Worm (Caenorhabditis elegans) whole organism, L4/young adult: ENCODE results near the gene cpg-8.

Experiments
- W03F9.2 ChIP-seq: fragments of 150-350 bp; optimal IDR thresholded peaks from 2 replicates; lab custom pipeline; 2014; ENCODE audit warnings: missing biosample characterization, missing genetic modification characterization
- dao-5 ChIP-seq: sonication (generic microtip); optimal IDR thresholded peaks from 2 replicates; lab custom pipeline; 2016; ENCODE audit warnings: missing genotype, missing genetic modification characterization, moderate library complexity, missing compliant biosample characterization
- him-1 ChIP-seq: sonication (generic microtip); optimal IDR thresholded peaks from 2 replicates; lab custom pipeline; 2016; ENCODE audit warnings: missing genotype, missing genetic modification reagents, missing genetic modification characterization, missing compliant biosample characterization

cpg-8 gene

DNA sequence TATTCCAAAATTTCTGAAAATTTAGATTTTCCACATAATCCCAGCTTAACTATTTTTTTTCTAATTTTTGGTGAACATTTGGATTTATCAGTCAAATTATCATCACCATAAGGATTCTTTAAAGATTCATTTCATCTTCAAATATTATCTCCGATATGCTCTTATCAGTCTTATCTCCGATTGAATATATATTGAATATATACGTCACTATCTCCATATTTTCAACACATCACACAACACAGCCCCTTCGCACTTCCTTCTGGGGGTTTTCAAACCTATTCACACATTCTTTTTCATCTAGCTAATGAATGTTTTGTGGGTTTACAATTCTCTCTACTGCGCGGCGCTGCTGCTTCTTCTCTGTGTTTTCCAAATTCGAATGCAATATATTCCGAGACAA is 6.4 kb upstream of the cpg-8 start:
- no peak for TF ChIP-seq him-1 (tag; lab: Kevin White, UChicago)
- no peak for TF ChIP-seq dao-5 (tag; lab: Kevin White, UChicago)

DNA sequence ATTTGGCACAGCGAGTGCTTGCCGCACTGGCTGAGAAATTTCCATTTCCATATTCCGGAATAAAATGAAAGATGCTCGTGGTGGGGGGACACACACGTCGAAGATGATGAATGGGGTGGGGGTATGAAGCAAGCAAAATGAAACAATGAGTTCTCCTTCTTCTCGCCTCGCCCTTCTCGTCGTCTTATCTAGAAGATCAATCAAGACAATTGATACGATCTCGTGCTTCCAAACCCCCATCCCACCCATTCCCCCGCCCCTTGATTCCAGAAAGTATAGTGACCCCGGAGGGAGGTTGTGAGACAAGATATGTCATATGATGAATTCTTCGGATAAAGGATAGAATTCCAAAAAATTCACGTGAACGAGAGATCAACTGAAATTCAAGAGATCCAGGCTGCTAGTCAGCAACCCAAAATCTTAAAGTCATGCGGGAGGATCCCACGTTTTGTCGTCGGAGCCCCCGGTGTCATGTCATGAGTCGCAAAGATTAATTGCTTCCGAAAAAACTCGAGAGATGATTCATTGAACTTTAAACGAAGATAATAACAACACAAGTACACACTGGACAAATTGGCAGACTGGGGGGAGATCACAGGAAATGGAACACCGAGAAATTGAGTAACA is 2.3 kb upstream of the cpg-8 start:
- no peak for TF ChIP-seq dao-5 (tag; lab: Kevin White, UChicago)

DNA sequence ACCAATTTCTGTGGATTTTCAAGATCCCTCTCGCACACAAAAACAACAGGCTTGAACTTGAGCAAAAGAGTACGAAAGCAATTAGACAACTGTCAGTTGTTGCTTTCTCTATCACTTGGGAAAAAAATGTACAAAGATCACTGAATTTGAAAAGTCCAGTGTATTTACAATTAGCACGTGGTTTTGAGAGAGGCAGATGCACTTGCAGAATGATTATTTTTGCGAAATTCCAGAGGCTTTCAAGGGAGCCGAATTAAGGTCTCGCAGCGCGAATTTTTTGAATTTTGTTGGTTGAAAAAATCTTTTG is 1.0 kb upstream of the cpg-8 start:
- TF ChIP-seq him-1 (tag; lab: Kevin White, UChicago) (no peak), W03F9.2 (no peak), dao-5 (tag; lab: Kevin White, UChicago) (no peak)

DNA sequence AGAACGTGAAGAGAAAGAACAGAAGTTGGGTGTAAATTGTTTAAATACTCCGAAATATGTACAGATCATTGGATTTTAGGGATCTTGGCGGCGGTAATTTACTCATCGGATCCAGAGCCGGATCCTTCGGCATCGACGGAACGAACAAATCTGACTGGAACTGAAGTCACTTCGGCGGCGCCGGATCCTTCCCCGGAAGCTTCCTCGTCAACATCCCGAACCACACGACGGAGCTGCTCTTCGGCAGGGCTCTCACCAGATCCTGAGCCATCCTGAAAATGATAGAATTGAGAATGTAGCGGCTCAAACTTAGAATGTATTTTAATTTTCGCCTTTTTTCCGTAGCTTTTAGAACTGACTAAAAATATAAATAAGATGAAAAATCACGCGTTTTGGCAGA is 575 bp downstream of the cpg-8 start:
- TF ChIP-seq him-1 (tag; lab: Kevin White, UChicago) = no peak
- TF ChIP-seq dao-5 (tag; lab: Kevin White, UChicago) = no peak
- TF ChIP-seq W03F9.2 = no peak

DNA sequence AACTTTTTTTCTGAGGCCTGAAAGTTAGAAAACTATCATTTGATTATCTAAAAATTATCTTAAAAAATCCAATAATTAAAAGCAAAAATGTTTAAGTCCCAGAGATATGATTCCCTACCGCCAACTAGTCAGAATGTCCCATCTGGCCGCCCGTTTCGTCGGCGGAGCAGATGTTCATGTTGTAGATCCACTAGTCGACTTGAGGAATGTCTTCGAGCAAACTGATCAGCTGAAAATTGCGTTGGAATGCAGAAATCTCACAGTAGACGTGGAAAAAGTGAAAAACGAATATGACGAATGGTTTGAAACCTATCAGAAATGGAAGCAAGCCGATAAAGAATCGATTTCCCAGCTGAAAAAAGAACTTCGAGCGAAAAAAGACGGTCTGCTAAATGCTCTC is 3.0 kb downstream of the cpg-8 start, which contains the start of gene K03B4.1:
Gene K03B4.1 (plus strand): TSS at position 97 of the 400 bp plus-strand sequence.
- no peak for TF ChIP-seq him-1 (tag; lab: Kevin White, UChicago)
- no peak for TF ChIP-seq W03F9.2
- TF ChIP-seq dao-5 (tag; lab: Kevin White, UChicago) = no peak

DNA sequence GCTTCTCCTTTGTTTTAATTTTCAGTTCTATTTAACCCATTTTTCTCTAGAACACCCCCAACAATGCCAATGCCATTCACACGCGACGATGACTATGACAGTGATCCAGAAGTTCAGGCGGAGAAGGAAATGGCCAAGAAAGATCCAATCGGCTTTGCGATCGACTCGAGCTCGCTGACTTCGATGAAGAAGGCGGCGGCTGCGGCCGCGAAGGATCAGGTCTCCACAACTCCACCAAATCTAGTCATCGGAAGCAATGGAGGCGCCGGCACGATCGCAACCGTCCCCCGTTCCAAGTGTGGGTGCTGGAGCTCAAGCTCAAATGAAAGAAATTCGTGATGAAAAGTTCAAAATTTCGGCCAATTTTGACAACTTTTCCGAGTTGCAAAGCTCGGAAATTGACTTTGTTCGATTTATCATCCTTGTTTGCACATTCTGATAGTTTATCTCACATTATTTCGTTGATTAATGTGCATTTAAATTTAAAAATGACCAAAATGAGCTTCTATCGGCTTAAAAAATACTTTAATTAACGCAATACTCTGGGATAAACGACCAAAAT is 4.2 kb downstream of the cpg-8 start, which contains the start of gene K03B4.2:
Gene K03B4.2 (plus strand): TSS at position 51 of the 562 bp plus-strand sequence.
- TF ChIP-seq dao-5 (tag; lab: Kevin White, UChicago) (no peak), him-1 (tag; lab: Kevin White, UChicago) (no peak), W03F9.2 (no peak)

DNA sequence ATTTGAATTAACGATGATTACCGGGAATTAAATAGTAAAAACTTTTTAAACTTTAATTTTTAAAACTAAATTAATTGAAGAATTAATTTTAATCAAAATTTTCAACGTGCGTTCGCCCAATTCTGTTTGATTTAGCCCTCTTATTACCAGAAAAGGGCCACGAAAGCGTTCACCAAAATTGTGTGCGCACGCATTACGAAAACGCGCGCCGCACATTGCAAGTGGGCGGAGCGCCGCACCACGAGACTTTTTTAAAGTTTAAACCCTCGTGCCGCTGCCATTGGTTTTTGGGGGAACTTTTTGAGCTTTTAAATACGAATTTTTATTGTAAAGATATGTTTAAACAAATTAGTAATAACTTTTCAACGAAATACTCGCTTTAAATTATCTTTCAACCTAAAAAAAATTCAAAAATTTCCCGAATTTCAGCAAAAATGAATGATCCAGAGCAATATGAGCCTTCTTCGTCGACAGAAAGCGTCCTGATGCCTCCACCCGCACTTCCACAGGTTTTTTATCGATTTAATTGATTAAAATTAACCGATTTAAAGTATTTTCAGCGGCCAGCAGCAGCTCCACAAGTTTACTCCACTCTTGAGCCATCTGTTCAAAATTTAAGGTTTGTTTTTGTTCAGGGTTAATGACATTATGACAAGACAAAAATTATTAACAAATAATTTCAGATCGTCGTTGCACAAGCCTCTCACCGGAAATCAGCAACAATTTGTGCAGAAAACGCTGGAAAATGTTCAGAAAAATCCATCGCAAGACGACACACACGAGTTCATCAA is 5.4 kb downstream of the cpg-8 start, which contains the start of gene taf-10:
Gene taf-10 (plus strand): TSS at position 424 of the 791 bp plus-strand sequence.
- TF ChIP-seq dao-5 (tag; lab: Kevin White, UChicago) (no peak), W03F9.2 (peak; percentile 54)

DNA sequence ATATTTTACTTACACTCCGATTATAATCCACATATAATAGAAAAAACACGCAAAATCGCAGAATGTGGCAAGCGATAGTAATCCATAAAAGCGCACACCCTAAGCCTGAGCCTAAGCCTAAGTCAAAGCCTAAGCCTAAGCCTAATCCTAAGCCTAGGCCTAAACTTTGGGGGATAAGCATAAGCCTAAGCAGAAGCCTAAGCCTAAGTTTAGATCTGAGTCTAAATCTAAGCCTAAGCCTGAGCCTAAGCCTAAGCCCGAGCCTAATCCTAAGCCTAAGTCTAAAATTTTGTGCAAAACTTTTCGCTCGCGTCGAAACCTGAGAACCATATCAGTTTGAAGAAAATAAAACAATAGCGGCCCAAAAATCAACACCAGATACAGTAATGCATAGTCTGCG is 8.1 kb downstream of the cpg-8 start:
- TF ChIP-seq W03F9.2 (no peak), him-1 (tag; lab: Kevin White, UChicago) (no peak), dao-5 (tag; lab: Kevin White, UChicago) (no peak)

DNA sequence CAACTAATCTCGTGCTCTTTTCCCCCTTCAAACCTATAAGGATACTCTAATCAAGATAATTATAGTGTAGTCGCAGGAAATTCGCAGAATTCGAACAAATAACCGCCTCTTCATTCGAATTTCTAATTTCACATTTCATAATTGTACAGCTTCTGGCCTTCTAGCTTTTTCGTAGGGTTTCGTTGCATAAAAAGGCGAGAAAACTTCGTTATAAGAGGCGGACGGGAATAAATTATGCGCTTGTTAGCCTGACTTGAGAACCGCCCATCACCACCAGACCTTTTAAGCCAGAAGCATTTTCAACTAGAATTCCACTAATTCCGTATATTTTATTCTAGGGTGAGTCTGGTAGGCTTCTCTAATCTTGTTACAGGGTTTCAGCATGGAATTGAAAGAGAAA is 10.6 kb downstream of the cpg-8 start, which contains the start of gene K03B4.4:
Gene K03B4.4 (plus strand): TSS at position 301 of the 400 bp plus-strand sequence.
- TF ChIP-seq dao-5 (tag; lab: Kevin White, UChicago) (no peak), W03F9.2 (no peak), him-1 (tag; lab: Kevin White, UChicago) (no peak)

DNA sequence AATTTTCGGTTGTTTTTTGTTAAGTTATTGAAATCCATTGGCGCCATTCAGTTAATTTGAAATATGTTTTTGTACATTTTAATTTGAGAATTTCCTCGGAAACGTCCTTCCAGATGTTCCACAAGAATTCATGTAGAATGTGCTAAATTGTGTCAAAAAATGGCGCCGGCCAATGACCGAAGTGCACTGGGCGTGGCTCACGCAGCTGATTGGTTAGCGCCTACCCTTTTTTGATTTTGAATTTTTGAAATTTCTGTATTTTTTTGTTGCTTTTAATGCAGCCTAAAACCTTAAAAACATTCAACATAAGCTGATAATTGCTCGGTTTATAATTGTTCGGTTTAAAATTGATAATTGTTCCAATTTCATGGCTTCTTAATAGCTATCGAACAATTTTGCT is 15.4 kb downstream of the cpg-8 start:
- TF ChIP-seq him-1 (tag; lab: Kevin White, UChicago) = no peak

DNA sequence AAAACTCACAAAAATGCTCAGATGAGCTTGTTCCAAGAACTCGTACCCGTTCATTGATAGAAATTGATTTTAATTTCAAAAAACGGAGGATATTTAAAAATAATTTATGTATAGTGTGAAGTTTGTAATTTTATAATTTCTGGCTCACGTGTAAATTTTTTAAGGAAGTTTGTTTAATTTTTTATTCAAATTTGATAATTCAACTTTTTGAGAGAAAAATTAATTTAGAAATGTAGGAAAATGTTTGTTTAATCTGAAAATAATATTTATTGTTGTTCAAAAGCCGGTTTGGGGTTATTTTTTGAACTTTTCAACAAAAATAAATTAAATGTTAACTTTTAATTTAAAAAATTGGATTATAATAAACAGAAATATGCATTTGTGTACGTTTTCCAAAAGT is 16.1 kb downstream of the cpg-8 start, which contains the start of gene K03B4.6:
Gene K03B4.6 (minus strand): TSS at position 101 of the 400 bp plus-strand sequence.
- TF ChIP-seq W03F9.2 = no peak
- TF ChIP-seq him-1 (tag; lab: Kevin White, UChicago) = no peak
- no peak for TF ChIP-seq dao-5 (tag; lab: Kevin White, UChicago)

DNA sequence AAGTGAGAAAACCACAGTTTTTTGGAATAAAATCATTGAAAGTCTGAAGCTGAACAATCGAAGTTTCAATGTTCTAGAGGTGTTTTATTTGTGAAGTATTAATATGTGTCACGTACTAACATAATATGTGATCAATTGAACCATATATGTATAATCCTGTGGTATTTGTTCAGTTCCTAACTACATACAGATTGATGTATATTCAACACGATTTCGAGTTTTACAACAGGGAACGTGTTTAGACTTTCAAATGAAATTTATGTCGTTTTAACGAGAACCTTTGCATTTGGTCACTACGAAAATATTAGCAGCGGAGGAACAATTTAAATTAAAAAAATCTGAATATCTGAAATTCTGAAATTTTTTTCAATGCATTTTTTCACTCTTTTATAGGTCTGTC is 17.7 kb downstream of the cpg-8 start, which contains the start of gene K03B4.8:
Gene K03B4.8 (minus strand): TSS at position 101 of the 400 bp plus-strand sequence.
- no peak for TF ChIP-seq dao-5 (tag; lab: Kevin White, UChicago)
- no peak for TF ChIP-seq W03F9.2

DNA sequence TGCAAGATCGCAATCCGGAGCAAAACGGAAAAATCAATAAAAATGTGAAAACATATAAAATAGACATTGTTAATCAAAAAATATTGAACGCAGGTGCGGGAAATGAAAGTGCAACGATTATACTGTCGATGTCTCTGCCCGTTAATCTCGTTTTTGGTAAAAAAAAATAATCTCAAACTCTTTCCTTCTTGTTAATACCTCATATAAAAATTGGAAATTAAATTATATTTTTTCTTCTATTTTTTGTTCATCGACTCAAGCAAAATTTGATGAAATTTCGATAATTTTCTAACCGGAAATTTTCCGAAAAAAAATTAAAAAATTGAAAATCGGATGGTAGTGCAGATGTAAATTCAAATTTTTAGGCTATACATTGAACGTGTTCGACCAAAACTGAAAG is 19.7 kb downstream of the cpg-8 start, which contains the start of gene K03B4.9:
Gene K03B4.9 (minus strand): TSS at position 101 of the 400 bp plus-strand sequence.
- TF ChIP-seq W03F9.2 (no peak), dao-5 (tag; lab: Kevin White, UChicago) (no peak), him-1 (tag; lab: Kevin White, UChicago) (no peak)

DNA sequence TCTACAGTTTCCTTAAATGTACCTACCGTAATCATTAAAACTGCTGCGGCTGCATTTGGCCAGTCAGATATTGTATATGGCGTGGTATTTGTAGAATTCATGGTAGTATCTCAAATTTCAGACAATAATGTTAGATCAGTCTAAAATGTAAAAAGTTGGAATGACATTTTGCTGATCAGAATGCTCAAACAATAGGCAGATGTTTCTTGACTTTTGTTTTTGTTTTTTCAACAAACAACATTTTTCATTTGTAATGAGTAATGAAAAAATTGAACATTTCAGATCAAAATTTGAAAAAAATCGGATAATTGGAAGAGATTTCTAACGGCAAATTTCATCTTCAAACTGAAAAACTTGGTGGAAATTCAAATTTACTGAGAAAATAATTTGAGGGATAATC is 23.6 kb downstream of the cpg-8 start, which contains the start of gene srx-77:
Gene srx-77 (minus strand): TSS at position 101 of the 400 bp plus-strand sequence.
- TF ChIP-seq W03F9.2 (no peak), dao-5 (tag; lab: Kevin White, UChicago) (no peak), him-1 (tag; lab: Kevin White, UChicago) (no peak)
